Fruit fly (Drosophila melanogaster): Measurements from ENCODE around the gene Tango6.

The Tango6 gene

dm6 chr2L:18953512-18954254 lies 15.1 kb upstream of the Tango6 start:
- TF ChIP-seq D19B (GFP tag; optimal IDR thresholded peaks at IDR 0.05) = peak; percentile 22
- TF ChIP-seq CG10147 (GFP tag; optimal IDR thresholded peaks at IDR 0.05) = peak; percentile 14
- TF ChIP-seq CG12391 (tag; optimal IDR thresholded peaks at IDR 0.05) = peak; percentile 33
- peak; percentile 73 for TF ChIP-seq Meics (GFP tag; optimal IDR thresholded peaks at IDR 0.05)
- peak; percentile 72; the same call in 2 of the 3 replicates for TF ChIP-seq CG17361 (GFP tag; IDR thresholded peaks at IDR 0.05)
- peak; percentile 42 for TF ChIP-seq CG30403 (GFP tag; optimal IDR thresholded peaks at IDR 0.05)
- 0 out of 2 replicates have a peak, but pooled peaks have one; percentile 25 for TF ChIP-seq ranshi (GFP tag; IDR thresholded peaks at IDR 0.05)
- peak; percentile 18 for TF ChIP-seq phol (tag; optimal IDR thresholded peaks at IDR 0.05)
- TF ChIP-seq bsh (GFP tag; optimal IDR thresholded peaks at IDR 0.05) = peak in 1 of 2 experiments; percentile 6
- TF ChIP-seq fd96Cb (tag; optimal IDR thresholded peaks at IDR 0.05) = peak; percentile 18
- TF ChIP-seq dmrt99B (tag; optimal IDR thresholded peaks at IDR 0.05) = peak; percentile 40
- TF ChIP-seq ara (GFP tag; IDR thresholded peaks at IDR 0.05) = no peak
- peak; percentile 43 for TF ChIP-seq CG18599 (GFP tag; optimal IDR thresholded peaks at IDR 0.05)
- TF ChIP-seq Hmr (GFP tag; optimal IDR thresholded peaks at IDR 0.05) = peak; percentile 55
- TF ChIP-seq cwo (GFP tag; optimal IDR thresholded peaks at IDR 0.05) = peak; percentile 17
- no peak for TF ChIP-seq lbe (GFP tag; optimal IDR thresholded peaks at IDR 0.05)
- 0 out of 2 replicates have a peak, but pooled peaks have one; percentile 8 for TF ChIP-seq CG11696 (GFP tag; IDR thresholded peaks at IDR 0.05)
- peak; percentile 71 for TF ChIP-seq gem (tag; optimal IDR thresholded peaks at IDR 0.05)
- peak; percentile 24 for TF ChIP-seq Blimp-1 (GFP tag; optimal IDR thresholded peaks at IDR 0.05)
- peak; percentile 70 for TF ChIP-seq grau (tag; optimal IDR thresholded peaks at IDR 0.05)
- no peak for TF ChIP-seq toy (GFP tag; IDR thresholded peaks at IDR 0.05)
- no peak for TF ChIP-seq CG10366 (GFP tag; IDR thresholded peaks at IDR 0.05)
- TF ChIP-seq CG10209 (GFP tag; optimal IDR thresholded peaks at IDR 0.05) = peak; percentile 38
- peak in 1 of 2 experiments; percentile 10 for TF ChIP-seq dpn (GFP tag; optimal IDR thresholded peaks at IDR 0.05)
- no peak for TF ChIP-seq Abd-B (GFP tag; optimal IDR thresholded peaks at IDR 0.05)
- TF ChIP-seq CG7839 (tag; optimal IDR thresholded peaks at IDR 0.05) = peak; percentile 58
- TF ChIP-seq hb (GFP tag; IDR thresholded peaks at IDR 0.05; ENCODE audit: partially characterized antibody) = no peak
- peak; percentile 59; the same call in 1 of the 3 replicates for TF ChIP-seq dysf (GFP tag; IDR thresholded peaks at IDR 0.05)
- TF ChIP-seq Kr (GFP tag; optimal IDR thresholded peaks at IDR 0.05) = no peak
- peak; percentile 10 for TF ChIP-seq HmgZ (tag; optimal IDR thresholded peaks at IDR 0.05)
- peak; percentile 25 for TF ChIP-seq odd (GFP tag; optimal IDR thresholded peaks at IDR 0.05)
- peak; percentile 19; the same call in 1 of the 2 replicates for TF ChIP-seq CG32532 (GFP tag; IDR thresholded peaks at IDR 0.05)
- peak; percentile 9 for TF ChIP-seq CG13775 (GFP tag; optimal IDR thresholded peaks at IDR 0.05)
- TF ChIP-seq lola (GFP tag; optimal IDR thresholded peaks at IDR 0.05) = peak in 1 of 3 experiments; percentile 21
- TF ChIP-seq BtbVII (GFP tag; optimal IDR thresholded peaks at IDR 0.05) = peak; percentile 8
- TF ChIP-seq CG6689 (GFP tag; IDR thresholded peaks at IDR 0.05) = 0 out of 2 replicates have a peak, but pooled peaks have one; percentile 23
- peak; percentile 27 for TF ChIP-seq Sox102F (GFP tag; optimal IDR thresholded peaks at IDR 0.05)
- peak; percentile 60 for TF ChIP-seq CG8924 (tag; optimal IDR thresholded peaks at IDR 0.05)
- peak; percentile 11 for TF ChIP-seq CG2120 (GFP tag; optimal IDR thresholded peaks at IDR 0.05)
- no peak for TF ChIP-seq Med (GFP tag)
- peak; percentile 38 for TF ChIP-seq fd3F (GFP tag; optimal IDR thresholded peaks at IDR 0.05)
- peak; percentile 43 for TF ChIP-seq CoRest (tag; optimal IDR thresholded peaks at IDR 0.05)
- peak; percentile 54 for TF ChIP-seq CG18262 (tag; optimal IDR thresholded peaks at IDR 0.05)
- TF ChIP-seq Elba2 (GFP tag; optimal IDR thresholded peaks at IDR 0.05) = no peak
- TF ChIP-seq E2f1 (GFP tag; IDR thresholded peaks at IDR 0.05) = peak; percentile 26; the same call in 1 of the 2 replicates
- TF ChIP-seq mam (GFP tag; optimal IDR thresholded peaks at IDR 0.05) = no peak
- TF ChIP-seq CG3847 (GFP tag; IDR thresholded peaks at IDR 0.05) = 0 out of 2 replicates have a peak, but pooled peaks have one; percentile 14
